Fruit fly (Drosophila melanogaster): Measurements from ENCODE around the gene toc.

Gene toc

DNA sequence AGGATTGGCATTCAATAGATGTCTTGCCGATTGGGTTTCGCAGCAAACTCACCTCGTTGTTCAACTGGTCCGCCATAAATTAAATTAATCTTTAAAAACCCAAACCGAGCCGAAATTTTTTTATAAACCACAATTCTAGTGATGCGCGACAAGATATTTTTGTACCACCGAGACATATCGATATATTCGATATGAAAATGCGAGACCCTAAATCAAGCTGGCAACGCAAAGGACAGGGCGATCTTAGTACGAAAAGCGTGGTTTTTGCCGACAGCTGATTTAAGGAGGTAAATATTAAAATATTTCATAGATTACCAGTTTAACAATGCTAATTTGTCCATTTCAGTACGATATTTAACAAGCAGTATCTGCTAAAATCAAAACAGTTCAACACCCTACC, 115.6 kb downstream of the toc start, which contains the start of the genes Sf3b2 and CG17219 (continued):
- peak; percentile 1 for TF ChIP-seq CG15514 (GFP tag; optimal IDR thresholded peaks at IDR 0.05)
- TF ChIP-seq Scr (GFP tag; IDR thresholded peaks at IDR 0.05; ENCODE audit: partially characterized antibody) = peak; percentile 76
- no peak; the same call in 2 of the 3 replicates for TF ChIP-seq ci (GFP tag; IDR thresholded peaks at IDR 0.05)
- TF ChIP-seq CG18764 (GFP tag; optimal IDR thresholded peaks at IDR 0.05) = no peak
- TF ChIP-seq Side (GFP tag; optimal IDR thresholded peaks at IDR 0.05) = peak; percentile 18
- TF ChIP-seq Bteb2 (GFP tag; optimal IDR thresholded peaks at IDR 0.05) = no peak
- TF ChIP-seq fu2 (GFP tag; optimal IDR thresholded peaks at IDR 0.05) = no peak
- TF ChIP-seq Bgb (GFP tag; IDR thresholded peaks at IDR 0.05; ENCODE audit: partially characterized antibody) = peak; percentile 72
- TF ChIP-seq CG32532 (GFP tag; IDR thresholded peaks at IDR 0.05) = peak; percentile 25; the same call in 1 of the 2 replicates
- TF ChIP-seq ATbp (GFP tag; optimal IDR thresholded peaks at IDR 0.05) = no peak
- peak; percentile 53; the same call in 2 of the 3 replicates for TF ChIP-seq Doc3 (GFP tag; IDR thresholded peaks at IDR 0.05; ENCODE audit: partially characterized antibody)
- no peak for TF ChIP-seq Hand (GFP tag; optimal IDR thresholded peaks at IDR 0.05)
- peak; percentile 82 for TF ChIP-seq amos (GFP tag; IDR thresholded peaks at IDR 0.05; ENCODE audit: partially characterized antibody)
- no peak for TF ChIP-seq CG7839 (tag; optimal IDR thresholded peaks at IDR 0.05)
- peak; percentile 77 for TF ChIP-seq YL-1 (GFP tag; optimal IDR thresholded peaks at IDR 0.05)
- TF ChIP-seq vnd (GFP tag; IDR thresholded peaks at IDR 0.05; ENCODE audit: partially characterized antibody) = peak; percentile 52; the same call in 2 of the 3 replicates
- TF ChIP-seq Sox100B (GFP tag; optimal IDR thresholded peaks at IDR 0.05) = no peak
- TF ChIP-seq CHES-1-like (GFP tag; optimal IDR thresholded peaks at IDR 0.05) = peak; percentile 23
- TF ChIP-seq CG11093 (GFP tag; IDR thresholded peaks at IDR 0.05) = no peak
- no peak for TF ChIP-seq zfh1 (GFP tag; IDR thresholded peaks at IDR 0.05)
- TF ChIP-seq maf-S (GFP tag; optimal IDR thresholded peaks at IDR 0.05) = no peak
- TF ChIP-seq Dll (GFP tag; IDR thresholded peaks at IDR 0.05; ENCODE audit: partially characterized antibody) = peak; percentile 76
- no peak for TF ChIP-seq HHEX (GFP tag; optimal IDR thresholded peaks at IDR 0.05)
- TF ChIP-seq lola (GFP tag; optimal IDR thresholded peaks at IDR 0.05) = no peak
- no peak for TF ChIP-seq caup (GFP tag; optimal IDR thresholded peaks at IDR 0.05; ENCODE audit: severe bottlenecking)
- no peak for TF ChIP-seq Vsx1 (GFP tag; optimal IDR thresholded peaks at IDR 0.05)
- TF ChIP-seq CG34422 (GFP tag; IDR thresholded peaks at IDR 0.05) = peak; percentile 16; the same call in 1 of the 3 replicates
- peak; percentile 78 for TF ChIP-seq Myb (GFP tag; optimal IDR thresholded peaks at IDR 0.05)
- TF ChIP-seq Hr39 (optimal IDR thresholded peaks at IDR 0.05) = no peak
- no peak for TF ChIP-seq dmrt99B (tag; optimal IDR thresholded peaks at IDR 0.05)
- TF ChIP-seq MTF-1 (GFP tag; optimal IDR thresholded peaks at IDR 0.05; ENCODE audit: borderline replicate concordance) = no peak
- no peak for TF ChIP-seq toy (GFP tag; IDR thresholded peaks at IDR 0.05)
- TF ChIP-seq nom (GFP tag; optimal IDR thresholded peaks at IDR 0.05) = no peak
- no peak for TF ChIP-seq CG2202 (tag; optimal IDR thresholded peaks at IDR 0.05)
- no peak for TF ChIP-seq CG12744 (GFP tag; optimal IDR thresholded peaks at IDR 0.05)
- TF ChIP-seq CG4404 (GFP tag; IDR thresholded peaks at IDR 0.05) = no peak
- TF ChIP-seq CG17186 (GFP tag; optimal IDR thresholded peaks at IDR 0.05) = peak; percentile 25
- TF ChIP-seq ttk (GFP tag; IDR thresholded peaks at IDR 0.05) = no peak
- TF ChIP-seq kah (GFP tag; optimal IDR thresholded peaks at IDR 0.05) = no peak
- no peak for TF ChIP-seq ind (GFP tag; optimal IDR thresholded peaks at IDR 0.05)
- 0 out of 3 replicates have a peak, but pooled peaks have one; percentile 50 for TF ChIP-seq CG14860 (GFP tag; IDR thresholded peaks at IDR 0.05; ENCODE audit: partially characterized antibody)
- no peak for TF ChIP-seq repo (GFP tag; optimal IDR thresholded peaks at IDR 0.05)
- peak; percentile 86 for TF ChIP-seq Ets65A (GFP tag)
- no peak for TF ChIP-seq emc (GFP tag; optimal IDR thresholded peaks at IDR 0.05)
- no peak for TF ChIP-seq stc (GFP tag; IDR thresholded peaks at IDR 0.05)
- no peak for TF ChIP-seq slou (GFP tag; optimal IDR thresholded peaks at IDR 0.05)
- no peak for TF ChIP-seq CG13894 (tag; optimal IDR thresholded peaks at IDR 0.05)
- TF ChIP-seq az2 (GFP tag; optimal IDR thresholded peaks at IDR 0.05) = no peak
- peak; percentile 77 for TF ChIP-seq MESR4 (GFP tag; optimal IDR thresholded peaks at IDR 0.05)
- TF ChIP-seq peb (GFP tag; IDR thresholded peaks at IDR 0.05) = no peak
